Worm (Caenorhabditis elegans): ENCODE data around the gene cyk-1.
A peak's percentile ranks its signal among the peaks of the same experiment; 100 is the strongest.

Gene cyk-1

ce11 chrIII:7030044-7030804 is 1.2 kb upstream of the cyk-1 start:
- peak; percentile 41 for TF ChIP-seq swsn-7 (tag; optimal IDR thresholded peaks at IDR 0.05)
- no peak for TF ChIP-seq unc-98 (GFP tag; IDR thresholded peaks at IDR 0.05)
- no peak for TF ChIP-seq C04F5.9 (tag; optimal IDR thresholded peaks at IDR 0.05)
- no peak for TF ChIP-seq fkh-10 (GFP tag; optimal IDR thresholded peaks at IDR 0.05)
- peak; percentile 65 for TF ChIP-seq snu-23 (GFP tag; optimal IDR thresholded peaks at IDR 0.05)
- TF ChIP-seq dsc-1 (tag; optimal IDR thresholded peaks at IDR 0.05): peak; percentile 66
- no peak for TF ChIP-seq egl-27 (tag; optimal IDR thresholded peaks at IDR 0.05)
- peak; percentile 60 to 63 for TF ChIP-seq lsy-2 (tag; optimal IDR thresholded peaks at IDR 0.05)
- peak; percentile 31 to 53 for TF ChIP-seq efl-1 (optimal IDR thresholded peaks at IDR 0.05)
- TF ChIP-seq efl-1 (GFP tag; optimal IDR thresholded peaks at IDR 0.05 in 1 of 2): peak; percentile 8 to 90
- TF ChIP-seq C16A3.4 (tag; optimal IDR thresholded peaks at IDR 0.05): peak; percentile 45
- TF ChIP-seq mep-1 (tag; optimal IDR thresholded peaks at IDR 0.05): peak; percentile 41
- peak; percentile 21 for TF ChIP-seq elt-2 (tag; optimal IDR thresholded peaks at IDR 0.05)
- TF ChIP-seq ceh-82 (tag; optimal IDR thresholded peaks at IDR 0.05): peak; percentile 3 to 21 (median 5)
- TF ChIP-seq zip-4 (GFP tag; optimal IDR thresholded peaks at IDR 0.05): no peak
- TF ChIP-seq lin-14 (GFP tag; optimal IDR thresholded peaks at IDR 0.05): peak; percentile 15
- peak; percentile 33 for TF ChIP-seq nhr-20 (tag; optimal IDR thresholded peaks at IDR 0.05)
- TF ChIP-seq lin-35 (GFP tag; optimal IDR thresholded peaks at IDR 0.05): peak; percentile 30 to 57
- TF ChIP-seq ceh-90 (tag; optimal IDR thresholded peaks at IDR 0.05): no peak
- no peak for TF ChIP-seq ztf-4 (tag; optimal IDR thresholded peaks at IDR 0.05)
- peak; percentile 59 for TF ChIP-seq nhr-19 (GFP tag; conservative IDR thresholded peaks at IDR 0.05)
- TF ChIP-seq nhr-47 (tag; optimal IDR thresholded peaks at IDR 0.05): peak; percentile 53
- no peak for TF ChIP-seq vab-15 (tag; optimal IDR thresholded peaks at IDR 0.05)
- TF ChIP-seq nhr-84 (tag; optimal IDR thresholded peaks at IDR 0.05): no peak
- TF ChIP-seq isw-1 (GFP tag; IDR thresholded peaks at IDR 0.05): no peak
- peak; percentile 49 for TF ChIP-seq rnt-1 (tag; optimal IDR thresholded peaks at IDR 0.05)
- TF ChIP-seq mab-9 (GFP tag; IDR thresholded peaks at IDR 0.05): no peak
- TF ChIP-seq sptf-1 (tag; optimal IDR thresholded peaks at IDR 0.05): no peak
- TF ChIP-seq unc-86 (tag; optimal IDR thresholded peaks at IDR 0.05): no peak
- no peak for TF ChIP-seq sup-37 (GFP tag; optimal IDR thresholded peaks at IDR 0.05)
- peak in 1 of 6 experiments; percentile 1 for TF ChIP-seq elt-3 (tag; optimal IDR thresholded peaks at IDR 0.05)
- peak in 1 of 2 experiments; percentile 25 for TF ChIP-seq mdl-1 (tag; optimal IDR thresholded peaks at IDR 0.05)
- peak; percentile 16 for TF ChIP-seq xbp-1 (tag; optimal IDR thresholded peaks at IDR 0.05)
- TF ChIP-seq pax-3 (tag; optimal IDR thresholded peaks at IDR 0.05): peak; percentile 15
- TF ChIP-seq aha-1 (tag; optimal IDR thresholded peaks at IDR 0.05): no peak
- TF ChIP-seq ceh-63 (GFP tag; optimal IDR thresholded peaks at IDR 0.05): no peak
- TF ChIP-seq dpl-1 (GFP tag; optimal IDR thresholded peaks at IDR 0.05): peak in 2 of 3 experiments; percentile 41 to 43
- TF ChIP-seq fkh-4 (tag; optimal IDR thresholded peaks at IDR 0.05; ENCODE audit: borderline replicate concordance): peak; percentile 4
- peak; percentile 85 for TF ChIP-seq snpc-4 (tag; optimal IDR thresholded peaks at IDR 0.05)
- peak; percentile 51 for TF ChIP-seq fkh-8 (tag; optimal IDR thresholded peaks at IDR 0.05)
- no peak for TF ChIP-seq alr-1 (tag; optimal IDR thresholded peaks at IDR 0.05; ENCODE audit: borderline replicate concordance)
- peak; percentile 31 for TF ChIP-seq nhr-90 (tag; optimal IDR thresholded peaks at IDR 0.05; ENCODE audit: poor library complexity)
- no peak for TF ChIP-seq mef-2 (tag; optimal IDR thresholded peaks at IDR 0.05)
- TF ChIP-seq lin-13 (GFP tag; optimal IDR thresholded peaks at IDR 0.05): peak; percentile 2
- TF ChIP-seq tbx-2 (tag; optimal IDR thresholded peaks at IDR 0.05): no peak
- peak; percentile 50 for TF ChIP-seq nhr-71 (tag; optimal IDR thresholded peaks at IDR 0.05)
- TF ChIP-seq skn-1 (tag; optimal IDR thresholded peaks at IDR 0.05): peak; percentile 15
